Worm (Caenorhabditis elegans): Measurements from ENCODE around the gene R07B1.5.

DNA sequence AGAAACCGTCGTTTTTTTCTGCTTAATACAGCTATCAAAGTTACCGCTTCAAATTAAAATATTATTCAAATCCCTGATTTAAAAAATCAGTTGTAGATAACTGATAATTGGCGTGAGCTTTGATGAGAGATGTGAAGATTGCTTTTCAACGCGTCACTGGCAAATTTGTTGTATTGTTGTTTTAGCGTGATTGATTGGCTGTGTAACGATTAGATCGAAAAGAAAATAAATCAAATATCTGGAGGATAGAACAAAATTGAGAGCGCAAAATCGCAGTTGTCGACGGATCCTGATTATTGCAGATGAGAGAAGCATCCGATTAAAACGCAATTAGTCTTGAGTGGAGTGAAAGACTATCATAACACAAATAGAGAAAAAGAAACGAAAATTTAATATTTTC lies 22.5 kb upstream of the R07B1.5 start:
- TF ChIP-seq tbx-2 (tag; optimal IDR thresholded peaks at IDR 0.05) (no peak), K09A11.1 (tag; optimal IDR thresholded peaks at IDR 0.05; ENCODE audit: insufficient read depth) (no peak), sox-2 (GFP tag; IDR thresholded peaks at IDR 0.05) (no peak), che-1 (tag; optimal IDR thresholded peaks at IDR 0.05) (no peak), eyg-1 (tag; optimal IDR thresholded peaks at IDR 0.05) (no peak), unc-55 (GFP tag; optimal IDR thresholded peaks at IDR 0.05) (peak; percentile 65), T23F11.4 (GFP tag; optimal IDR thresholded peaks at IDR 0.05) (no peak)
